Worm (Caenorhabditis elegans): ENCODE results near the gene F40F8.11.
A peak's percentile ranks its signal among the peaks of the same experiment; 100 is the strongest.

F40F8.11 gene

DNA sequence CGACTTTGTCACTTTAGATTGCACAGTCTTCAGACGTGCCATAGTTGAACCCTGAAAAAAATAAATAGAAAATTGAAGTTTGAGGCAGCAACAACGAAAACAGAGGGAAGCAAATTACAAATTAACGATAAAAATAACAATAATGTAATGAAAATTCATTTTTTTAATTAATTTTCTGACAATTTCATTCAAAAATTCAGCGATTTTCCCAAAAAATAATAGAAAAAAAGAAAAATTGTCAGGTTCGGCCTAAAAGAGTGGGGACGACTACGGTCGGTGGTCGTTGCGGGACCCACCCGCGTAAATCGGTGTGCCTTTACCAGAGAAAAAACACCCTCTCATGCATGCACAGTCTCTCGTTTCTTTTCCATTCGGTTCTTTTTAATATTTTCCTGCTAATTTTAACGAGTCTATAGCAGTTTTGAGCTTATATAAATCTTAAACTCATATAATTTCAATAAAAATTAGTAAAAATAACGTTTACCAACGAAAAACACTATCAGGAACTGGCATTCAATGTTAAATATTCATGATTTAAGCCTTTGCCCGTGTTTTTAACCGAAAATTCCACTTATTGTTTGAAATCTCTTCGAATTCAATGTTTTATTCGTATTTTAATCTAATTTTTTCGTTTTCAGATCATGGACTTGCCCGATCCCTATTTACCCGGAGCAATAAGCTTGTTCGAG, 5.9 kb downstream of the F40F8.11 start, which contains the start of the genes rps-9 and lsm-1 (continued):
- TF ChIP-seq unc-62 (GFP tag; optimal IDR thresholded peaks at IDR 0.05) (no peak), C04F5.9 (tag; optimal IDR thresholded peaks at IDR 0.05) (no peak), nhr-71 (tag; optimal IDR thresholded peaks at IDR 0.05) (peak; percentile 75), ztf-4 (tag; optimal IDR thresholded peaks at IDR 0.05) (no peak), sup-37 (GFP tag; optimal IDR thresholded peaks at IDR 0.05) (no peak), sptf-1 (tag; optimal IDR thresholded peaks at IDR 0.05) (no peak), F16B12.6 (tag; optimal IDR thresholded peaks at IDR 0.05) (peak; percentile 46), vab-15 (tag; optimal IDR thresholded peaks at IDR 0.05) (no peak), lsy-2 (tag; optimal IDR thresholded peaks at IDR 0.05) (peak; percentile 94 to 98), tlp-1 (tag; optimal IDR thresholded peaks at IDR 0.05) (no peak), C16A3.4 (tag; optimal IDR thresholded peaks at IDR 0.05) (peak; percentile 75), elt-3 (tag; optimal IDR thresholded peaks at IDR 0.05) (peak in 1 of 6 experiments; percentile 37), skn-1 (tag; optimal IDR thresholded peaks at IDR 0.05) (peak; percentile 86), ets-5 (GFP tag; IDR thresholded peaks at IDR 0.05) (no peak), aha-1 (tag; optimal IDR thresholded peaks at IDR 0.05) (no peak), efl-3 (GFP tag; optimal IDR thresholded peaks at IDR 0.05) (no peak), ama-1 (optimal IDR thresholded peaks at IDR 0.05) (no peak), sox-4 (tag; optimal IDR thresholded peaks at IDR 0.05) (no peak), ceh-88 (GFP tag; IDR thresholded peaks at IDR 0.05) (no peak), snu-23 (GFP tag; optimal IDR thresholded peaks at IDR 0.05) (peak; percentile 67), hlh-17 (GFP tag; optimal IDR thresholded peaks at IDR 0.05; ENCODE audit: borderline replicate concordance) (no peak), nhr-47 (tag; optimal IDR thresholded peaks at IDR 0.05) (peak; percentile 65), unc-130 (tag; optimal IDR thresholded peaks at IDR 0.05) (peak; percentile 33), ceh-63 (GFP tag; optimal IDR thresholded peaks at IDR 0.05) (no peak), zip-4 (GFP tag; optimal IDR thresholded peaks at IDR 0.05) (no peak), lin-13 (GFP tag; optimal IDR thresholded peaks at IDR 0.05) (peak; percentile 58), hpl-2 (GFP tag; optimal IDR thresholded peaks at IDR 0.05) (no peak), irx-1 (tag; optimal IDR thresholded peaks at IDR 0.05) (no peak), mef-2 (tag; optimal IDR thresholded peaks at IDR 0.05) (no peak), ces-1 (GFP tag; optimal IDR thresholded peaks at IDR 0.05) (no peak), unc-30 (tag; optimal IDR thresholded peaks at IDR 0.05) (no peak), nhr-237 (tag; optimal IDR thresholded peaks at IDR 0.05) (peak; percentile 52), nhr-28 (tag; optimal IDR thresholded peaks at IDR 0.05) (no peak), C34B4.2 (tag; optimal IDR thresholded peaks at IDR 0.05) (no peak), hlh-4 (tag; optimal IDR thresholded peaks at IDR 0.05) (no peak), lin-35 (GFP tag; optimal IDR thresholded peaks at IDR 0.05) (peak; percentile 84 to 87), lin-39 (tag; optimal IDR thresholded peaks at IDR 0.05) (no peak), nhr-11 (tag; optimal IDR thresholded peaks at IDR 0.05) (no peak), lin-14 (GFP tag; optimal IDR thresholded peaks at IDR 0.05) (peak; percentile 77), fos-1 (tag; optimal IDR thresholded peaks at IDR 0.05) (peak; percentile 42), pag-3 (tag; optimal IDR thresholded peaks at IDR 0.05; ENCODE audit: borderline replicate concordance, insufficient read depth) (no peak), dsc-1 (tag; optimal IDR thresholded peaks at IDR 0.05) (peak; percentile 38), egl-27 (tag; optimal IDR thresholded peaks at IDR 0.05) (no peak), fkh-4 (tag; optimal IDR thresholded peaks at IDR 0.05; ENCODE audit: borderline replicate concordance) (no peak), elt-2 (tag; optimal IDR thresholded peaks at IDR 0.05) (no peak), unc-98 (GFP tag; IDR thresholded peaks at IDR 0.05) (no peak), nhr-12 (tag; optimal IDR thresholded peaks at IDR 0.05) (no peak), rnt-1 (tag; optimal IDR thresholded peaks at IDR 0.05) (peak; percentile 75), dpl-1 (GFP tag; optimal IDR thresholded peaks at IDR 0.05) (peak; percentile 70 to 78 (median 74)), nhr-20 (tag; optimal IDR thresholded peaks at IDR 0.05) (peak; percentile 63), alr-1 (tag; optimal IDR thresholded peaks at IDR 0.05; ENCODE audit: borderline replicate concordance) (no peak), fkh-8 (tag; optimal IDR thresholded peaks at IDR 0.05) (peak; percentile 45)

Measured in whole organism, L1 larva.